Worm (Caenorhabditis elegans) whole organism, L2 larva: Measurements from ENCODE around the gene srtx-1.

ENCODE experiments used
- egl-27 ChIP-seq: sonication (generic microtip); optimal IDR thresholded peaks from 3 replicates; lab custom pipeline; 2017; ENCODE audit warnings: missing biosample characterization, missing genetic modification reagents, missing genetic modification characterization
- elt-3 ChIP-seq: sonication (generic microtip); optimal IDR thresholded peaks from 2 replicates; lab custom pipeline; 2017; ENCODE audit warnings: missing biosample characterization, missing genetic modification characterization
- lin-39 ChIP-seq: fragments of 150-350 bp; optimal IDR thresholded peaks from 2 replicates; lab custom pipeline; 2014; ENCODE audit warnings: missing biosample characterization, missing genetic modification reagents, missing genetic modification characterization
- mdl-1 ChIP-seq, 2 experiments: fragments of 150-350 bp in 1 of 2; sonication (generic microtip) in 1 of 2; optimal IDR thresholded peaks; 2 replicates each; lab custom pipeline; 2017; ENCODE audit warnings: missing biosample characterization in 2 of 2, missing genetic modification characterization in 2 of 2
- nhr-11 ChIP-seq: fragments of 150-350 bp; optimal IDR thresholded peaks from 2 replicates; lab custom pipeline; 2014; ENCODE audit warnings: missing biosample characterization, missing genetic modification characterization
- nhr-12 ChIP-seq: fragments of 150-350 bp; optimal IDR thresholded peaks from 2 replicates; lab custom pipeline; 2014; ENCODE audit warnings: missing biosample characterization, missing genetic modification characterization
- nhr-25 ChIP-seq: fragments of 150-350 bp; sonication (generic microtip); optimal IDR thresholded peaks from 3 replicates; lab custom pipeline; 2014; ENCODE audit warnings: missing biosample characterization, missing genetic modification characterization
- nhr-6 ChIP-seq: fragments of 150-350 bp; optimal IDR thresholded peaks from 2 replicates; lab custom pipeline; 2014; ENCODE audit warnings: missing biosample characterization, missing genetic modification characterization
- peb-1 ChIP-seq: fragments of 150-350 bp; optimal IDR thresholded peaks from 2 replicates; lab custom pipeline; 2014; ENCODE audit warnings: missing biosample characterization, missing genetic modification characterization
- sma-3 ChIP-seq: sonication (generic microtip); optimal IDR thresholded peaks from 2 replicates; lab custom pipeline; 2016; ENCODE audit warnings: missing genetic modification reagents, missing genetic modification characterization, missing compliant biosample characterization
- unc-62 ChIP-seq: fragments of 150-350 bp; optimal IDR thresholded peaks from 2 replicates; lab custom pipeline; 2014; ENCODE audit warnings: missing biosample characterization, missing genetic modification reagents, missing genetic modification characterization
- zag-1 ChIP-seq: fragments of 150-350 bp; optimal IDR thresholded peaks from 2 replicates; lab custom pipeline; 2014; ENCODE audit warnings: missing biosample characterization, missing genetic modification characterization
- ztf-11 ChIP-seq: sonication (generic microtip); optimal IDR thresholded peaks from 2 replicates; lab custom pipeline; 2017; ENCODE audit warnings: missing biosample characterization, missing genetic modification characterization

DNA sequence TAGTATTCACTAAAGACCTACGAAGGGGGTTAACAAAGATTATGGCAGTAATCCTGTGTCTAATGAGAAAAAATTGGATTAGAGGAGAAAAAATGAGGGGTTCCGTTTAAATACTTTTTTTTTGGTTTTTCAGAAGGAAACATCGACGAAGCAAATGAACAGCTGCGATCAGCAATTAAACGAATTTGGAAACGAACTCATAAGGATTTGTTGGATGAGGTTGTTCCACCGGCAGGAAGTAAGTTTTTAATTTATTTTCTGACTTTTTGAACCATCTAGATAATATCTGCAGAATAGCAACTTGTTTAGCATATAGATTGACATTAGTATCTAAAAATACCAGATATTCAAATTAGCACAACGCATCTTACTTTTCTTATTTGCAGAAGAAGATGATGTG is 7.4 kb upstream of the srtx-1 start:
- TF ChIP-seq zag-1 (tag; lab: Kevin White, UChicago) (no peak), lin-39 (no peak), unc-62 (GFP tag; lab: Kevin White, UChicago) (no peak), sma-3 (GFP tag; lab: Kevin White, UChicago) (no peak), nhr-12 (tag; lab: Kevin White, UChicago) (no peak), nhr-25 (tag; lab: Kevin White, UChicago) (no peak), nhr-11 (tag; lab: Kevin White, UChicago) (no peak), elt-3 (tag; lab: Kevin White, UChicago) (no peak), peb-1 (no peak), nhr-6 (tag; lab: Kevin White, UChicago) (no peak), ztf-11 (tag; lab: Kevin White, UChicago) (no peak), mdl-1 (tag; optimal IDR thresholded peaks at IDR 0.05; lab: Kevin White, UChicago) (no peak), egl-27 (tag; lab: Kevin White, UChicago) (no peak)
